Fruit fly (Drosophila melanogaster): Measurements from ENCODE around the gene Pdss2.

Pdss2 gene

DNA sequence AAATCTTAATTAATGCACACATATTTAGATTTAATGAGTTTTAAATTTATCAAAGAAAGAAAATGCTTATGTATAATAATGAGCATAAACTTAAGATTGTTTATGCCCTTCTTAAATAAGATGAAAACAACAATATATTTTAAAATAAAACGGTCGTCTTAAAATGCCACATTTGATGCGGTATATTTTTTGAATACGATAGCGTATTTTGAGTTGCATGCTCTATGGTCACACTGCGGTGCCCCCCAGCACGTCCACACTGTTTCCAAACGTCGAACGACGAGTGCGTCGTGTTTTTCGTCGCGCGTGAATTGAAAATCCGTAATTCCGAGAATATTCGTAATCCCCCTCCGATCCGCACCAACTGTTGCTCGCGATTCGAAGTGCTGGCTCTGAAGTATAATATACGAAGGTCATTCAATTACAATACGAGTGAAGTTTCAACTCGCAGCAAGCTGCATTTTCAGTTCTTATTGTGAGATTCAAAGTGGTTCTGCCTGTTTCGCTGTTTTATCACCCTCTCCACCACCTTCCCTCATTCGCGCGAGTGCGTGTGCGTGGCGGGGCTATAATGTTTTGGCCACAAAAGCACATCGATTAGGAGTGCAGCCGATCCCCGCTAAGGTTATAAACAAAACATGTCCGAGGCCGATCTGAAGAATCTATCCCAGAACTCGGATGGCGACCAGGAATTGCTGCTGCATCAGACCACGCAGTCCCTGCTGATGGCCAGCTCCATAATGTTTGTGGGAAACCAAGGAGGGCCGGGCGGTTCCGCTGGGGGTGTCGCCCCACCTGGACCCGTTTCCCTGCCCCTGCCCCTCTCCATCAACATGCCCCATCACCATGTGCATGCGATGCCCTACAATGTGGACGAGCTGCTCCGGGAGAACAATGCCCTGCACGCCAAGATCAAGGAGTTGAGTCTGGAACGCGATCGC, 6.8 kb downstream of the Pdss2 start, which contains the start of gene siz (continued):
- TF ChIP-seq CG9215 (GFP tag; IDR thresholded peaks at IDR 0.05) (no peak), CG13775 (GFP tag; optimal IDR thresholded peaks at IDR 0.05) (peak; percentile 38), MTF-1 (GFP tag; optimal IDR thresholded peaks at IDR 0.05; ENCODE audit: borderline replicate concordance) (peak; percentile 22), CG10274 (GFP tag; optimal IDR thresholded peaks at IDR 0.05) (no peak), inv (GFP tag; IDR thresholded peaks at IDR 0.05; ENCODE audit: partially characterized antibody) (no peak), CG12391 (tag; optimal IDR thresholded peaks at IDR 0.05) (peak; percentile 75), ind (GFP tag; optimal IDR thresholded peaks at IDR 0.05) (no peak), CG11504 (tag; optimal IDR thresholded peaks at IDR 0.05) (peak; percentile 46), Abd-B (GFP tag; optimal IDR thresholded peaks at IDR 0.05) (no peak), CG17186 (GFP tag; optimal IDR thresholded peaks at IDR 0.05) (peak; percentile 43), CG2129 (GFP tag; IDR thresholded peaks at IDR 0.05; ENCODE audit: partially characterized antibody) (no peak), CG1602 (GFP tag; optimal IDR thresholded peaks at IDR 0.05) (no peak), Myb (GFP tag; optimal IDR thresholded peaks at IDR 0.05) (peak; percentile 97), Ravus (GFP tag; IDR thresholded peaks at IDR 0.05) (no peak), vfl (GFP tag; optimal IDR thresholded peaks at IDR 0.05) (no peak), sob (GFP tag; IDR thresholded peaks at IDR 0.05) (peak; percentile 35; the same call in 1 of the 2 replicates), ERR (GFP tag; optimal IDR thresholded peaks at IDR 0.05) (no peak), Doc2 (GFP tag; IDR thresholded peaks at IDR 0.05) (no peak), Ptx1 (GFP tag; IDR thresholded peaks at IDR 0.05) (no peak), disco-r (GFP tag; optimal IDR thresholded peaks at IDR 0.05) (no peak), nmo (GFP tag; optimal IDR thresholded peaks at IDR 0.05) (peak; percentile 63), CG9932 (GFP tag; IDR thresholded peaks at IDR 0.05) (no peak), gce (GFP tag; IDR thresholded peaks at IDR 0.05) (no peak), Optix (GFP tag; IDR thresholded peaks at IDR 0.05) (no peak), CG4424 (GFP tag; optimal IDR thresholded peaks at IDR 0.05) (no peak), so (GFP tag; IDR thresholded peaks at IDR 0.05) (peak; percentile 18; the same call in 1 of the 3 replicates), CG7745 (tag; optimal IDR thresholded peaks at IDR 0.05) (no peak), Mad (GFP tag; optimal IDR thresholded peaks at IDR 0.05) (no peak), CG18476 (GFP tag; optimal IDR thresholded peaks at IDR 0.05) (no peak), odd (GFP tag; optimal IDR thresholded peaks at IDR 0.05) (peak; percentile 17), cg (GFP tag; optimal IDR thresholded peaks at IDR 0.05) (no peak), Hr78 (GFP tag; optimal IDR thresholded peaks at IDR 0.05) (peak in 1 of 2 experiments; percentile 15), sc (optimal IDR thresholded peaks at IDR 0.05) (no peak), sc (GFP tag; optimal IDR thresholded peaks at IDR 0.05) (no peak), pum (GFP tag; optimal IDR thresholded peaks at IDR 0.05) (no peak), Rx (GFP tag; IDR thresholded peaks at IDR 0.05) (no peak), kay (GFP tag; optimal IDR thresholded peaks at IDR 0.05) (no peak), CHES-1-like (GFP tag; optimal IDR thresholded peaks at IDR 0.05) (no peak), cas (GFP tag; IDR thresholded peaks at IDR 0.05) (no peak), jing (GFP tag; optimal IDR thresholded peaks at IDR 0.05) (no peak), da (GFP tag; optimal IDR thresholded peaks at IDR 0.05) (no peak), tin (GFP tag; optimal IDR thresholded peaks at IDR 0.05) (no peak), CG3838 (GFP tag; optimal IDR thresholded peaks at IDR 0.05) (no peak), E2f1 (GFP tag; IDR thresholded peaks at IDR 0.05) (no peak), CG7963 (GFP tag; IDR thresholded peaks at IDR 0.05; ENCODE audit: partially characterized antibody) (no peak), eve (GFP tag; optimal IDR thresholded peaks at IDR 0.05) (no peak), CG17912 (GFP tag; optimal IDR thresholded peaks at IDR 0.05) (no peak), wek (GFP tag; optimal IDR thresholded peaks at IDR 0.05) (peak; percentile 31), grau (tag; optimal IDR thresholded peaks at IDR 0.05) (peak; percentile 29)
